Worm (Caenorhabditis elegans): Measurements from ENCODE around the gene T01B7.9.

Gene T01B7.9

DNA sequence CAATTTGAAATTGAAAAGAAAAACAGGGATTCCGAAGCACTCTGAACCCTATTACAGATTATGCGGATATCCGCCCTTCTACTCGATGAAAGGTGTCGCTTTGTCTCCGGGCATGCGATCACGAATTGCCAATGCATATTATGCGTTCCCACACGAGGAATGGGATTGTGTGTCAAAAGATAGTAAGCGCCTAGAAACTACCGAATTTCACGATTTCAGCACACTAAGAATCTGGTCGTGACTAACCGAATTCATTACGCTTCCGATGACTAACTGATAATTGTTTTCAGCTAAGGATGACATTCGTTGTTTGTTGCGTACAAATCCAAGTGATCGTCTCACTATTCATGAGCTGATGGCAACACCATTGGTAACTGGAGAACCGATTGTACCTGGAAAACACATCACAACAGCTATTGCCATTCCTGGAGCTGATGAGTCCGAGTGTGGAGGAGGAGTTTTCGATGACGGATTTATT lies 19.7 kb upstream of the T01B7.9 start (continued):
- TF ChIP-seq pqm-1 (tag; optimal IDR thresholded peaks at IDR 0.05): no peak
- peak; percentile 52; the same call in 1 of the 2 replicates for TF ChIP-seq snpc-1.2 (GFP tag; IDR thresholded peaks at IDR 0.05)
- no peak for TF ChIP-seq zfp-2 (tag; optimal IDR thresholded peaks at IDR 0.05)
- peak; percentile 49; the same call in 1 of the 2 replicates for TF ChIP-seq vab-7 (GFP tag; IDR thresholded peaks at IDR 0.05)
- no peak for TF ChIP-seq attf-4 (tag; optimal IDR thresholded peaks at IDR 0.05)
- peak; percentile 64; the same call in 1 of the 2 replicates for TF ChIP-seq ceh-20 (GFP tag; IDR thresholded peaks at IDR 0.05)
- TF ChIP-seq lin-39 (tag; optimal IDR thresholded peaks at IDR 0.05): no peak
- no peak for TF ChIP-seq ceh-28 (tag; optimal IDR thresholded peaks at IDR 0.05)
- no peak for TF ChIP-seq lir-3 (tag; optimal IDR thresholded peaks at IDR 0.05)
- TF ChIP-seq lin-13 (GFP tag; optimal IDR thresholded peaks at IDR 0.05): no peak
- peak; percentile 79; the same call in 1 of the 2 replicates for TF ChIP-seq zfp-3 (GFP tag; conservative IDR thresholded peaks at IDR 0.05)
- 0 out of 2 replicates have a peak, but pooled peaks have one; percentile 4 for TF ChIP-seq lin-38 (GFP tag; IDR thresholded peaks at IDR 0.05)

- TF ChIP-seq nhr-77 (tag; optimal IDR thresholded peaks at IDR 0.05): peak; percentile 34
- TF ChIP-seq ama-1 (optimal IDR thresholded peaks at IDR 0.05): peak; percentile 74
- TF ChIP-seq F37D6.2 (tag; optimal IDR thresholded peaks at IDR 0.05): no peak
- no peak for TF ChIP-seq hif-1 (tag; optimal IDR thresholded peaks at IDR 0.05)
- TF ChIP-seq madf-9 (GFP tag; conservative IDR thresholded peaks at IDR 0.05): no peak
- peak; percentile 4 for TF ChIP-seq nhr-25 (tag; optimal IDR thresholded peaks at IDR 0.05; ENCODE audit: borderline replicate concordance, insufficient read depth)
- TF ChIP-seq T20F7.1 (GFP tag; optimal IDR thresholded peaks at IDR 0.05): no peak
- no peak for TF ChIP-seq mdt-29 (GFP tag; IDR thresholded peaks at IDR 0.05)
- TF ChIP-seq T26A8.4 (GFP tag; IDR thresholded peaks at IDR 0.05): no peak
- TF ChIP-seq dve-1 (tag; optimal IDR thresholded peaks at IDR 0.05; ENCODE audit: insufficient read depth): peak; percentile 50
- peak; percentile 8 for TF ChIP-seq hlh-30 (tag; optimal IDR thresholded peaks at IDR 0.05; ENCODE audit: insufficient read depth)
- TF ChIP-seq F49E8.2 (tag; optimal IDR thresholded peaks at IDR 0.05; ENCODE audit: borderline replicate concordance): no peak
- no peak for TF ChIP-seq zfp-3 (GFP tag; conservative IDR thresholded peaks at IDR 0.05)
- TF ChIP-seq Y48G9A.11 (GFP tag; IDR thresholded peaks at IDR 0.05): 0 out of 2 replicates have a peak, but pooled peaks have one; percentile 23
- TF ChIP-seq F26F4.8 (GFP tag; conservative IDR thresholded peaks at IDR 0.05): no peak
- TF ChIP-seq mxl-2 (GFP tag; conservative IDR thresholded peaks at IDR 0.05): peak; percentile 41
- TF ChIP-seq aha-1 (tag): peak; percentile 90
- TF ChIP-seq egl-27 (tag; optimal IDR thresholded peaks at IDR 0.05): no peak
- TF ChIP-seq daf-16 (GFP tag; optimal IDR thresholded peaks at IDR 0.05): no peak
- TF ChIP-seq daf-16 (tag; optimal IDR thresholded peaks at IDR 0.05): peak; percentile 20
- peak in 1 of 2 experiments; percentile 47 for TF ChIP-seq lsy-2 (tag; optimal IDR thresholded peaks at IDR 0.05)
Observed at ce11 chrII:8745449-8746297, 19.1 kb upstream of the T01B7.9 start.

- 0 out of 4 replicates have a peak, but pooled peaks of 1 of the 2 experiments have one; percentile 3 for TF ChIP-seq madf-5 (GFP tag; IDR thresholded peaks at IDR 0.05)
- no peak for TF ChIP-seq skn-1 (tag; optimal IDR thresholded peaks at IDR 0.05)
- TF ChIP-seq snpc-1.2 (GFP tag; IDR thresholded peaks at IDR 0.05): no peak
- no peak for TF ChIP-seq lir-3 (tag; optimal IDR thresholded peaks at IDR 0.05)
- TF ChIP-seq lsy-2 (tag; optimal IDR thresholded peaks at IDR 0.05): peak in 1 of 2 experiments; percentile 3
- 0 out of 2 replicates have a peak, but pooled peaks have one; percentile 8 for TF ChIP-seq Y75B8A.6 (GFP tag; IDR thresholded peaks at IDR 0.05)
- peak; percentile 4 for TF ChIP-seq T20F7.1 (GFP tag; optimal IDR thresholded peaks at IDR 0.05)
- TF ChIP-seq unc-62 (GFP tag; optimal IDR thresholded peaks at IDR 0.05 in 1 of 2): peak in 1 of 2 experiments; percentile 76
- TF ChIP-seq unc-62 (tag; optimal IDR thresholded peaks at IDR 0.05): no peak
- TF ChIP-seq nhr-25 (tag; optimal IDR thresholded peaks at IDR 0.05; ENCODE audit: borderline replicate concordance, insufficient read depth): peak; percentile 38
- no peak for TF ChIP-seq hmg-1.1 (GFP tag; IDR thresholded peaks at IDR 0.05)
- no peak for TF ChIP-seq daf-16 (GFP tag; optimal IDR thresholded peaks at IDR 0.05)
- TF ChIP-seq daf-16 (tag; optimal IDR thresholded peaks at IDR 0.05): peak; percentile 31
- no peak for TF ChIP-seq zfp-2 (tag; optimal IDR thresholded peaks at IDR 0.05)
- no peak for TF ChIP-seq lin-29 (GFP tag; IDR thresholded peaks at IDR 0.05)
- TF ChIP-seq nhr-28 (tag; optimal IDR thresholded peaks at IDR 0.05): peak; percentile 47
- TF ChIP-seq ama-1 (optimal IDR thresholded peaks at IDR 0.05): peak; percentile 85
- TF ChIP-seq mep-1 (tag; optimal IDR thresholded peaks at IDR 0.05): peak; percentile 11
- peak; percentile 62 to 68 for TF ChIP-seq mdl-1 (tag; optimal IDR thresholded peaks at IDR 0.05)
- peak; percentile 14 for TF ChIP-seq nhr-77 (tag; optimal IDR thresholded peaks at IDR 0.05)
- TF ChIP-seq mxl-2 (GFP tag; conservative IDR thresholded peaks at IDR 0.05): no peak
Observed at ce11 chrII:8744555-8745448, 18.2 kb upstream of the T01B7.9 start.

Data from whole organism, L4 larva.